Fruit fly (Drosophila melanogaster): Measurements from ENCODE around the gene CG13405.

Gene CG13405

dm6 chr3L:75232-75631 lies at the start of gene CG13405:
Gene CG13405 (minus strand): TSS chr3L:75332.
- no peak for TF ChIP-seq psq (optimal IDR thresholded peaks at IDR 0.05)
- no peak for TF ChIP-seq ttk (optimal IDR thresholded peaks at IDR 0.05)
- no peak for TF ChIP-seq Sin3A (optimal IDR thresholded peaks at IDR 0.05)
- no peak for TF ChIP-seq Myc (optimal IDR thresholded peaks at IDR 0.05)
- TF ChIP-seq insv (optimal IDR thresholded peaks at IDR 0.05), result no peak
- no peak for TF ChIP-seq h (optimal IDR thresholded peaks at IDR 0.05)

dm6 chr3L:123784-124479 lies 48.8 kb upstream of the CG13405 start:
- no peak for TF ChIP-seq h (optimal IDR thresholded peaks at IDR 0.05)
- TF ChIP-seq Sin3A (optimal IDR thresholded peaks at IDR 0.05), result no peak
- TF ChIP-seq Myc (optimal IDR thresholded peaks at IDR 0.05), result no peak
- no peak for TF ChIP-seq ttk (optimal IDR thresholded peaks at IDR 0.05)
- no peak for TF ChIP-seq psq (optimal IDR thresholded peaks at IDR 0.05)
- TF ChIP-seq insv (optimal IDR thresholded peaks at IDR 0.05), result no peak

dm6 chr3L:119390-119789 lies 44.3 kb upstream of the CG13405 start:
- TF ChIP-seq ttk (optimal IDR thresholded peaks at IDR 0.05) (no peak), Sin3A (optimal IDR thresholded peaks at IDR 0.05) (no peak), h (optimal IDR thresholded peaks at IDR 0.05) (no peak), insv (optimal IDR thresholded peaks at IDR 0.05) (no peak), Myc (optimal IDR thresholded peaks at IDR 0.05) (no peak), psq (optimal IDR thresholded peaks at IDR 0.05) (no peak)

dm6 chr3L:109936-110335 lies 34.8 kb upstream of the CG13405 start:
- no peak for TF ChIP-seq h (optimal IDR thresholded peaks at IDR 0.05)
- TF ChIP-seq Sin3A (optimal IDR thresholded peaks at IDR 0.05), result no peak
- no peak for TF ChIP-seq Myc (optimal IDR thresholded peaks at IDR 0.05)
- TF ChIP-seq insv (optimal IDR thresholded peaks at IDR 0.05), result no peak
- no peak for TF ChIP-seq psq (optimal IDR thresholded peaks at IDR 0.05)
- no peak for TF ChIP-seq ttk (optimal IDR thresholded peaks at IDR 0.05)

dm6 chr3L:109058-109457 lies 33.9 kb upstream of the CG13405 start:
- no peak for TF ChIP-seq Sin3A (optimal IDR thresholded peaks at IDR 0.05)
- no peak for TF ChIP-seq insv (optimal IDR thresholded peaks at IDR 0.05)
- TF ChIP-seq psq (optimal IDR thresholded peaks at IDR 0.05), result no peak
- TF ChIP-seq ttk (optimal IDR thresholded peaks at IDR 0.05), result no peak
- TF ChIP-seq Myc (optimal IDR thresholded peaks at IDR 0.05), result no peak
- no peak for TF ChIP-seq h (optimal IDR thresholded peaks at IDR 0.05)

- no peak for TF ChIP-seq insv (optimal IDR thresholded peaks at IDR 0.05)
- no peak for TF ChIP-seq Sin3A (optimal IDR thresholded peaks at IDR 0.05)
- no peak for TF ChIP-seq psq (optimal IDR thresholded peaks at IDR 0.05)
- no peak for TF ChIP-seq h (optimal IDR thresholded peaks at IDR 0.05)
Measured at dm6 chr3L:104076-104475, 28.9 kb upstream of the CG13405 start.

- TF ChIP-seq Myc (optimal IDR thresholded peaks at IDR 0.05) (no peak), Sin3A (optimal IDR thresholded peaks at IDR 0.05) (no peak), insv (optimal IDR thresholded peaks at IDR 0.05) (no peak), psq (optimal IDR thresholded peaks at IDR 0.05) (no peak), h (optimal IDR thresholded peaks at IDR 0.05) (no peak), ttk (optimal IDR thresholded peaks at IDR 0.05) (no peak)
Measured at dm6 chr3L:98275-98674, 23.1 kb upstream of the CG13405 start, which contains the start of gene CG12483. Gene CG12483 (minus strand): TSS chr3L:98375.

dm6 chr3L:97823-98222 lies 22.7 kb upstream of the CG13405 start:
- TF ChIP-seq Myc (optimal IDR thresholded peaks at IDR 0.05) (no peak), insv (optimal IDR thresholded peaks at IDR 0.05) (no peak), Sin3A (optimal IDR thresholded peaks at IDR 0.05) (no peak), h (optimal IDR thresholded peaks at IDR 0.05) (no peak), psq (optimal IDR thresholded peaks at IDR 0.05) (no peak), ttk (optimal IDR thresholded peaks at IDR 0.05) (no peak)

- TF ChIP-seq psq (optimal IDR thresholded peaks at IDR 0.05) (no peak), h (optimal IDR thresholded peaks at IDR 0.05) (no peak)
Measured at dm6 chr3L:95425-96139, 20.4 kb upstream of the CG13405 start.

dm6 chr3L:94866-95265 lies 19.7 kb upstream of the CG13405 start:
- TF ChIP-seq Sin3A (optimal IDR thresholded peaks at IDR 0.05) (no peak), psq (optimal IDR thresholded peaks at IDR 0.05) (no peak), ttk (optimal IDR thresholded peaks at IDR 0.05) (no peak), Myc (optimal IDR thresholded peaks at IDR 0.05) (no peak), insv (optimal IDR thresholded peaks at IDR 0.05) (no peak), h (optimal IDR thresholded peaks at IDR 0.05) (no peak)

- TF ChIP-seq insv (optimal IDR thresholded peaks at IDR 0.05) (no peak), ttk (optimal IDR thresholded peaks at IDR 0.05) (no peak), Sin3A (optimal IDR thresholded peaks at IDR 0.05) (no peak), psq (optimal IDR thresholded peaks at IDR 0.05) (no peak), h (optimal IDR thresholded peaks at IDR 0.05) (no peak), Myc (optimal IDR thresholded peaks at IDR 0.05) (no peak)
Measured at dm6 chr3L:94062-94461, 18.9 kb upstream of the CG13405 start.

dm6 chr3L:93562-93961 lies 18.4 kb upstream of the CG13405 start:
- TF ChIP-seq h (optimal IDR thresholded peaks at IDR 0.05) (no peak), insv (optimal IDR thresholded peaks at IDR 0.05) (no peak), psq (optimal IDR thresholded peaks at IDR 0.05) (no peak), Sin3A (optimal IDR thresholded peaks at IDR 0.05) (no peak), Myc (optimal IDR thresholded peaks at IDR 0.05) (no peak), ttk (optimal IDR thresholded peaks at IDR 0.05) (no peak)

dm6 chr3L:91933-92332 lies 16.8 kb upstream of the CG13405 start:
- TF ChIP-seq insv (optimal IDR thresholded peaks at IDR 0.05) (no peak), h (optimal IDR thresholded peaks at IDR 0.05) (no peak), ttk (optimal IDR thresholded peaks at IDR 0.05) (no peak), psq (optimal IDR thresholded peaks at IDR 0.05) (no peak), Sin3A (optimal IDR thresholded peaks at IDR 0.05) (no peak), Myc (optimal IDR thresholded peaks at IDR 0.05) (no peak)

Data from Kc167 (cell line).